Fruit fly (Drosophila melanogaster) whole organism, embryonic: ENCODE measurements around the gene Cep290.

Source experiments
- Atf6 ChIP-seq: fragments of 200-800 bp; sonication (Bioruptor generic); IDR thresholded peaks from 2 replicates; pipeline ENCODE4 v1.3.6; 2022; ENCODE audit warnings: missing biosample characterization, missing genetic modification characterization
- BEAF-32 ChIP-seq: fragments of 200-800 bp; sonication (Bioruptor generic); optimal IDR thresholded peaks from 3 replicates; lab custom pipeline; 2017; ENCODE audit warnings: missing biosample characterization, missing genetic modification characterization, mild to moderate bottlenecking, moderate library complexity, missing genetic modification reagents
- BtbVII ChIP-seq: fragments of 200-800 bp; sonication (Bioruptor generic); optimal IDR thresholded peaks from 3 replicates; lab custom pipeline; 2017; ENCODE audit warnings: missing biosample characterization, mild to moderate bottlenecking, missing genetic modification characterization
- CG1024 ChIP-seq: fragments of 200-800 bp; sonication (Bioruptor generic); IDR thresholded peaks from 2 replicates; pipeline ENCODE4 v1.3.6; 2022; ENCODE audit warnings: missing biosample characterization, missing genetic modification characterization
- CG11456 ChIP-seq: fragments of 200-800 bp; sonication (Bioruptor generic); IDR thresholded peaks from 3 replicates; pipeline ENCODE4 v1.3.6; 2022; ENCODE audit warnings: missing biosample characterization, missing genetic modification characterization
- CG13296 ChIP-seq: fragments of 200-800 bp; sonication (Bioruptor generic); optimal IDR thresholded peaks from 3 replicates; lab custom pipeline; 2018; ENCODE audit warnings: missing biosample characterization, mild to moderate bottlenecking, missing genetic modification characterization
- CG14050 ChIP-seq: fragments of 200-800 bp; sonication (Bioruptor generic); IDR thresholded peaks from 3 replicates; pipeline ENCODE4 v1.3.6; 2022; ENCODE audit warnings: missing biosample characterization, missing genetic modification characterization
- CG1647 ChIP-seq: fragments of 200-800 bp; sonication (Bioruptor generic); optimal IDR thresholded peaks from 3 replicates; lab custom pipeline; 2016; ENCODE audit warnings: missing biosample characterization, missing genetic modification characterization
- CG16863 ChIP-seq: fragments of 200-800 bp; sonication (Bioruptor generic); optimal IDR thresholded peaks from 3 replicates; lab custom pipeline; 2016; ENCODE audit warnings: missing biosample characterization, missing genetic modification characterization
- CG17385 ChIP-seq: fragments of 200-800 bp; sonication (Bioruptor generic); optimal IDR thresholded peaks from 3 replicates; lab custom pipeline; 2018; ENCODE audit warnings: missing biosample characterization, mild to moderate bottlenecking, missing genetic modification characterization
- CG18011 ChIP-seq: fragments of 200-800 bp; sonication (Bioruptor generic); optimal IDR thresholded peaks from 2 replicates; lab custom pipeline; 2017; ENCODE audit warnings: missing biosample characterization, missing genetic modification characterization, mild to moderate bottlenecking, moderate library complexity, missing genotype
- CG2202 ChIP-seq: fragments of 200-800 bp; sonication (Bioruptor generic); optimal IDR thresholded peaks from 2 replicates; lab custom pipeline; 2018; ENCODE audit warnings: missing biosample characterization, mild to moderate bottlenecking, missing genetic modification characterization
- CG2678 ChIP-seq: fragments of 200-800 bp; sonication (Bioruptor generic); optimal IDR thresholded peaks from 3 replicates; lab custom pipeline; 2019; ENCODE audit warnings: missing biosample characterization, mild to moderate bottlenecking, missing genetic modification characterization, moderate library complexity
- CG2875 ChIP-seq: fragments of 200-800 bp; sonication (Bioruptor generic); optimal IDR thresholded peaks from 2 replicates; lab custom pipeline; 2017; ENCODE audit warnings: missing biosample characterization, mild to moderate bottlenecking, missing genetic modification characterization, missing genetic modification reagents
- CG3065 ChIP-seq: fragments of 200-800 bp; sonication (Bioruptor generic); optimal IDR thresholded peaks from 2 replicates; lab custom pipeline; 2016; ENCODE audit warnings: missing biosample characterization, missing genetic modification characterization
- CG3281 ChIP-seq: fragments of 200-800 bp; sonication (Bioruptor generic); optimal IDR thresholded peaks from 3 replicates; lab custom pipeline; 2017; ENCODE audit warnings: missing biosample characterization, mild to moderate bottlenecking, missing genetic modification characterization
- CG33557 ChIP-seq: fragments of 200-800 bp; sonication (Bioruptor generic); optimal IDR thresholded peaks from 2 replicates; lab custom pipeline; 2019; ENCODE audit warnings: missing biosample characterization, mild to moderate bottlenecking, missing genetic modification characterization, moderate library complexity
- CG34422 ChIP-seq: fragments of 200-800 bp; sonication (Bioruptor generic); IDR thresholded peaks from 3 replicates; pipeline ENCODE4 v1.3.6; 2022; ENCODE audit warnings: missing biosample characterization, missing genetic modification characterization
- CG3847 ChIP-seq: fragments of 200-800 bp; sonication (Bioruptor generic); IDR thresholded peaks from 2 replicates; pipeline ENCODE4 v1.3.6; 2022; ENCODE audit warnings: missing biosample characterization, missing genetic modification characterization
- CG3995 ChIP-seq: fragments of 200-800 bp; sonication (Bioruptor generic); optimal IDR thresholded peaks from 3 replicates; lab custom pipeline; 2016; ENCODE audit warnings: missing biosample characterization, missing genetic modification characterization
- CG4282 ChIP-seq: fragments of 200-800 bp; sonication (Bioruptor generic); optimal IDR thresholded peaks from 2 replicates; lab custom pipeline; 2016; ENCODE audit warnings: missing biosample characterization, missing genetic modification characterization
- CG6791 ChIP-seq: fragments of 200-800 bp; sonication (Bioruptor generic); IDR thresholded peaks from 3 replicates; pipeline ENCODE4 v1.3.6; 2022; ENCODE audit warnings: missing biosample characterization, missing genetic modification characterization; ENCODE audit not compliant: partially characterized antibody
- CG7357 ChIP-seq: fragments of 200-800 bp; sonication (Bioruptor generic); IDR thresholded peaks from 3 replicates; pipeline ENCODE4 v1.3.6; 2022; ENCODE audit warnings: missing biosample characterization, missing genetic modification characterization
- CG9215 ChIP-seq: fragments of 200-800 bp; sonication (Bioruptor generic); IDR thresholded peaks from 2 replicates; pipeline ENCODE4 v1.3.6; 2022; ENCODE audit warnings: missing biosample characterization, missing genetic modification characterization
- CG9817 ChIP-seq: fragments of 200-800 bp; sonication (Bioruptor generic); optimal IDR thresholded peaks from 2 replicates; lab custom pipeline; 2018; ENCODE audit warnings: missing biosample characterization, mild to moderate bottlenecking, missing genetic modification characterization, moderate library complexity
- CG9876 ChIP-seq: fragments of 200-800 bp; sonication (Bioruptor generic); optimal IDR thresholded peaks from 2 replicates; lab custom pipeline; 2016; ENCODE audit warnings: missing biosample characterization, missing genetic modification characterization
- CG9932 ChIP-seq: fragments of 200-800 bp; sonication (Bioruptor generic); IDR thresholded peaks from 2 replicates; pipeline ENCODE4 v1.3.6; 2022; ENCODE audit warnings: missing biosample characterization, missing genetic modification characterization
- Camta ChIP-seq: fragments of 200-800 bp; sonication (Bioruptor generic); optimal IDR thresholded peaks from 2 replicates; lab custom pipeline; 2016; ENCODE audit warnings: missing biosample characterization, missing genetic modification characterization
- CkIIα-i1 ChIP-seq: fragments of 200-800 bp; sonication (Bioruptor generic); IDR thresholded peaks from 2 replicates; pipeline ENCODE4 v1.3.6; 2022; ENCODE audit warnings: missing biosample characterization, missing genetic modification characterization
- Dek ChIP-seq: fragments of 200-800 bp; sonication (Bioruptor generic); optimal IDR thresholded peaks from 3 replicates; lab custom pipeline; 2019; ENCODE audit warnings: missing biosample characterization, mild to moderate bottlenecking, missing genetic modification characterization, moderate library complexity
- Dip2 ChIP-seq: fragments of 200-800 bp; sonication (Bioruptor generic); IDR thresholded peaks from 2 replicates; pipeline ENCODE4 v1.3.6; 2022; ENCODE audit warnings: missing biosample characterization, missing genetic modification characterization
- Dref ChIP-seq: fragments of 200-800 bp; sonication (Bioruptor generic); IDR thresholded peaks from 2 replicates; pipeline ENCODE4 v1.3.6; 2022; ENCODE audit warnings: missing biosample characterization, missing genetic modification characterization
- Eip74EF ChIP-seq, 2 experiments: fragments of 200-800 bp in 1 of 2; fragments of >200 bp in 1 of 2; sonication (Bioruptor generic) in 1 of 2; optimal IDR thresholded peaks; 2 replicates each; lab custom pipeline; 2017 to 2019; ENCODE audit warnings: missing biosample characterization in 2 of 2, missing genetic modification characterization in 2 of 2, mild to moderate bottlenecking in 1 of 2, moderate library complexity in 1 of 2
- HLHmδ ChIP-seq: fragments of 200-800 bp; sonication (Bioruptor generic); optimal IDR thresholded peaks from 2 replicates; lab custom pipeline; 2018; ENCODE audit warnings: missing biosample characterization, mild to moderate bottlenecking, missing genetic modification characterization, moderate library complexity
- Mad ChIP-seq: fragments of 200-800 bp; sonication (Bioruptor generic); optimal IDR thresholded peaks from 2 replicates; lab custom pipeline; 2016; ENCODE audit warnings: missing biosample characterization, missing genetic modification characterization
- abd-A ChIP-seq: fragments of 200-800 bp; sonication (Bioruptor generic); optimal IDR thresholded peaks from 3 replicates; lab custom pipeline; 2019; ENCODE audit warnings: missing biosample characterization, mild to moderate bottlenecking, missing genetic modification characterization, moderate library complexity
- chinmo ChIP-seq: fragments of 200-800 bp; sonication (Bioruptor generic); IDR thresholded peaks from 4 replicates; pipeline ENCODE4 v1.3.6; 2022; ENCODE audit warnings: missing biosample characterization, missing genetic modification characterization; ENCODE audit not compliant: partially characterized antibody
- danr ChIP-seq: fragments of 200-800 bp; sonication (Bioruptor generic); IDR thresholded peaks from 2 replicates; pipeline ENCODE4 v1.3.6; 2022; ENCODE audit warnings: missing biosample characterization, missing genetic modification characterization
- dm ChIP-seq: fragments of 200-800 bp; sonication (Bioruptor generic); optimal IDR thresholded peaks from 3 replicates; lab custom pipeline; 2016; ENCODE audit warnings: missing biosample characterization, missing genetic modification characterization
- eyg ChIP-seq: fragments of 200-800 bp; sonication (Bioruptor generic); optimal IDR thresholded peaks from 3 replicates; lab custom pipeline; 2016; ENCODE audit warnings: missing biosample characterization, missing genetic modification characterization
- fd96Cb ChIP-seq: fragments of 200-800 bp; sonication (Bioruptor generic); optimal IDR thresholded peaks from 2 replicates; lab custom pipeline; 2018; ENCODE audit warnings: missing biosample characterization, mild to moderate bottlenecking, missing genetic modification characterization, moderate library complexity
- kah ChIP-seq: fragments of 200-800 bp; sonication (Bioruptor generic); optimal IDR thresholded peaks from 2 replicates; lab custom pipeline; 2018; ENCODE audit warnings: missing biosample characterization, mild to moderate bottlenecking, missing genetic modification characterization
- lilli ChIP-seq: fragments of 200-800 bp; sonication (Bioruptor generic); optimal IDR thresholded peaks from 3 replicates; lab custom pipeline; 2016; ENCODE audit warnings: missing biosample characterization, missing genetic modification characterization
- onecut ChIP-seq: fragments of 200-800 bp; sonication (Bioruptor generic); IDR thresholded peaks from 2 replicates; pipeline ENCODE4 v1.3.6; 2022; ENCODE audit warnings: missing biosample characterization, missing genetic modification characterization
- schlank ChIP-seq: fragments of 200-800 bp; sonication (Bioruptor generic); optimal IDR thresholded peaks from 2 replicates; lab custom pipeline; 2018; ENCODE audit warnings: missing biosample characterization, mild to moderate bottlenecking, missing genetic modification characterization
- sens-2 ChIP-seq: fragments of 200-800 bp; sonication (Bioruptor generic); IDR thresholded peaks from 2 replicates; pipeline ENCODE4 v1.3.6; 2022; ENCODE audit warnings: missing biosample characterization, missing genetic modification characterization
- slbo ChIP-seq: fragments of 200-800 bp; sonication (Bioruptor generic); IDR thresholded peaks from 2 replicates; pipeline ENCODE4 v1.3.6; 2022; ENCODE audit warnings: missing biosample characterization, missing genetic modification characterization
- toy ChIP-seq: fragments of 200-800 bp; sonication (Bioruptor generic); IDR thresholded peaks from 2 replicates; pipeline ENCODE4 v1.3.6; 2022; ENCODE audit warnings: missing biosample characterization, missing genetic modification characterization
- wek ChIP-seq: fragments of 200-800 bp; sonication (Bioruptor generic); optimal IDR thresholded peaks from 3 replicates; lab custom pipeline; 2018; ENCODE audit warnings: missing biosample characterization, mild to moderate bottlenecking, missing genetic modification characterization, moderate library complexity
- z ChIP-seq: fragments of 200-800 bp; sonication (Bioruptor generic); IDR thresholded peaks from 3 replicates; pipeline ENCODE4 v1.3.6; 2022; ENCODE audit warnings: missing biosample characterization, missing genetic modification characterization

Cep290 gene

dm6 chr3L:895314-895980 is 51.7 kb downstream of the Cep290 start, which contains the start of gene CG34056 (continued):
- TF ChIP-seq CG16863 (GFP tag; lab: Kevin White, UChicago), result peak; percentile 73
- TF ChIP-seq CG1024, result peak; percentile 92
- TF ChIP-seq CG1647, result peak; percentile 82
- peak; percentile 49 for TF ChIP-seq schlank (tag; lab: Kevin White, UChicago)
- peak; percentile 94 for TF ChIP-seq CG34422 (GFP tag; lab: Robert Waterston, UW)
- TF ChIP-seq CG9932 (GFP tag; lab: Robert Waterston, UW), result peak; percentile 92
- TF ChIP-seq Eip74EF (GFP tag; optimal IDR thresholded peaks at IDR 0.05; lab: Kevin White, UChicago), result peak in 1 of 2 experiments; percentile 93
- TF ChIP-seq sens-2, result peak; percentile 84
- peak; percentile 85 for TF ChIP-seq CG3847 (GFP tag; lab: Robert Waterston, UW)
- TF ChIP-seq BtbVII (GFP tag; lab: Kevin White, UChicago), result peak; percentile 92
- TF ChIP-seq CG3065 (GFP tag; lab: Kevin White, UChicago), result peak; percentile 56
- TF ChIP-seq CG3281 (GFP tag; lab: Kevin White, UChicago), result peak; percentile 93
- no peak for TF ChIP-seq BEAF-32 (GFP tag; lab: Kevin White, UChicago)
- TF ChIP-seq CG6791, result no peak
- peak; percentile 5 for TF ChIP-seq dm (GFP tag; lab: Kevin White, UChicago)
- peak; percentile 83 for TF ChIP-seq eyg (GFP tag; lab: Kevin White, UChicago)
- peak; percentile 87 for TF ChIP-seq kah
- peak; percentile 94 for TF ChIP-seq abd-A (tag; lab: Kevin White, UChicago)
- TF ChIP-seq z (GFP tag; lab: Robert Waterston, UW), result peak; percentile 69; the same call in 2 of the 3 replicates
- TF ChIP-seq toy (GFP tag; lab: Robert Waterston, UW), result peak; percentile 87
- peak; percentile 97 for TF ChIP-seq CG2678
- no peak for TF ChIP-seq Dref (GFP tag; lab: Robert Waterston, UW)
- TF ChIP-seq CG2202, result peak; percentile 60
- TF ChIP-seq lilli (GFP tag; lab: Kevin White, UChicago), result peak; percentile 84
- TF ChIP-seq chinmo (GFP tag; lab: Robert Waterston, UW), result peak; percentile 86; the same call in 2 of the 4 replicates
- peak; percentile 47 for TF ChIP-seq wek (GFP tag; lab: Kevin White, UChicago)
- TF ChIP-seq CG18011 (GFP tag; lab: Kevin White, UChicago), result peak; percentile 59
- peak; percentile 94 for TF ChIP-seq onecut (GFP tag; lab: Robert Waterston, UW)
- peak; percentile 93 for TF ChIP-seq CG14050 (GFP tag; lab: Robert Waterston, UW)
- TF ChIP-seq HLHmδ (GFP tag; lab: Kevin White, UChicago), result no peak
- TF ChIP-seq CG2875 (GFP tag; lab: Kevin White, UChicago), result peak; percentile 86
- TF ChIP-seq CG3995 (GFP tag; lab: Kevin White, UChicago), result peak; percentile 68
- TF ChIP-seq CG9215 (GFP tag; lab: Robert Waterston, UW), result peak; percentile 89
- peak; percentile 90 for TF ChIP-seq slbo (GFP tag; lab: Robert Waterston, UW)
- peak; percentile 19 for TF ChIP-seq CG33557 (GFP tag; lab: Kevin White, UChicago)
- TF ChIP-seq Dip2 (GFP tag; lab: Robert Waterston, UW), result peak; percentile 45; the same call in 1 of the 2 replicates
- peak; percentile 91 for TF ChIP-seq Atf6
- peak; percentile 89 for TF ChIP-seq Dek (tag; lab: Kevin White, UChicago)
- no peak for TF ChIP-seq CG9876
- peak; percentile 95 for TF ChIP-seq CG13296
- peak; percentile 85 for TF ChIP-seq CG9817 (tag; lab: Kevin White, UChicago)
- no peak for TF ChIP-seq CG4282 (GFP tag; lab: Kevin White, UChicago)
- peak; percentile 64 for TF ChIP-seq Mad (GFP tag; lab: Kevin White, UChicago)
- peak; percentile 91 for TF ChIP-seq Camta (GFP tag; lab: Kevin White, UChicago)
- TF ChIP-seq CkIIα-i1 (GFP tag; lab: Robert Waterston, UW), result peak; percentile 73
- TF ChIP-seq CG7357 (GFP tag; lab: Robert Waterston, UW), result peak; percentile 89
- peak; percentile 83 for TF ChIP-seq CG17385
- TF ChIP-seq CG11456, result peak; percentile 95
- TF ChIP-seq danr (GFP tag; lab: Robert Waterston, UW), result peak; percentile 95
- peak; percentile 95 for TF ChIP-seq fd96Cb (tag; lab: Kevin White, UChicago)
